Worm (Caenorhabditis elegans): ENCODE measurements around the gene F54D10.8.

- TF ChIP-seq T22C8.4 (GFP tag; IDR thresholded peaks at IDR 0.05) (no peak), med-1 (GFP tag; optimal IDR thresholded peaks at IDR 0.05; ENCODE audit: insufficient read depth) (no peak), flt-1 (GFP tag; IDR thresholded peaks at IDR 0.05) (no peak), ztf-23 (GFP tag; IDR thresholded peaks at IDR 0.05) (no peak), ztf-29 (GFP tag; IDR thresholded peaks at IDR 0.05) (no peak), cog-1 (tag; optimal IDR thresholded peaks at IDR 0.05) (no peak), klf-2 (GFP tag; conservative IDR thresholded peaks at IDR 0.05) (no peak), tab-1 (GFP tag; IDR thresholded peaks at IDR 0.05) (no peak)
Observed at ce11 chrII:3829623-3830022, 1.9 kb upstream of the F54D10.8 start.
